Fruit fly (Drosophila melanogaster): ENCODE data around the gene mbf1.
A peak's percentile ranks its signal among the peaks of the same experiment; 100 is the strongest.

Gene mbf1

DNA sequence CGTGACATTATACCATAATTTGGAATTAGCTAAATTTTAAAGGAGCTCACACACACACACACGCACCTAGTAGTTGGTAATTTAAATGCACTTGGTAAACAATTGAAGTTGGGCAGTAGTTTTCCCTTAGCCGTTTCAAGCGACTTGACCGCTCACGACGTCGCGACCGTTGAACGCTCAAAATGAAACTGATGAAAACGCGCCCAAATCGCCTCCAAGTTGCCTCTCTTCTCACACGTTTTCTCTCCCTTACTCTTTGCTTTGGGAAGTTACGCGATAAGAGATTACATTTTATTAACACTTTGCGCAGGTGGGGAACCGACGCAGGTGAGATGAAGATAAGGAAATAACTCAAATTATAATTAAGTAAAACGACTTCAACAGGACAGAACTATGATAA is 2.0 kb upstream of the mbf1 start (continued):
- TF ChIP-seq Bteb2 (GFP tag; optimal IDR thresholded peaks at IDR 0.05), result no peak
- no peak for TF ChIP-seq CG6854 (GFP tag; optimal IDR thresholded peaks at IDR 0.05)
- no peak for TF ChIP-seq Rfx (GFP tag; IDR thresholded peaks at IDR 0.05)
- no peak for TF ChIP-seq gce (GFP tag; IDR thresholded peaks at IDR 0.05)
- no peak for TF ChIP-seq her (GFP tag; optimal IDR thresholded peaks at IDR 0.05)
- no peak for TF ChIP-seq Chrac-16 (GFP tag; optimal IDR thresholded peaks at IDR 0.05)

dm6 chr3L:16573234-16573633 is 1.0 kb upstream of the mbf1 start, which contains the start of gene Mipp1:
Gene Mipp1 (minus strand): TSS chr3L:16573334.
- TF ChIP-seq grn (GFP tag; optimal IDR thresholded peaks at IDR 0.05) (peak; percentile 33), exex (tag; optimal IDR thresholded peaks at IDR 0.05) (peak; percentile 77)

DNA sequence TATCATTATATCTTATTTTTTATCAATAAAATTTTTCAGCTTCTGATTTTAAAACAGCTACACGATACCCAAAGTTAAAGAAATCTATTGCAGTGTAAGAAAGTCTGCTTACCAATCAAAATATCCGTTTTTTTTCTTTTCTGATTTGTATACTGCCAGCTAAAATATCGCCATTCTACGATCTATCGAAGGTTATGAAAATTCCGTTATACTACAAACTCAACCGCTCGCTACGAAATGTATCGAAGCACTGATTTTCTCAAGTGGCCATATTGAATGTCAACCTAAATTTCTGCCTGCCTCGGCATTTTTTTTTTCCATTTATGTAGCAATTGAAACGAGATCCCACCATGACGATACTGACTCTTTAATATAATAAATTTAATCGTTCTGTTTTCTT is 5.8 kb downstream of the mbf1 start, which contains the start of gene nxf2:
TSS of gene nxf2 (minus strand) at position 258 of the 400 bp plus-strand sequence.
- peak; percentile 47 for TF ChIP-seq CG13287 (GFP tag; IDR thresholded peaks at IDR 0.05; ENCODE audit: partially characterized antibody)
- TF ChIP-seq Sry-δ (GFP tag; optimal IDR thresholded peaks at IDR 0.05), result peak; percentile 40
- TF ChIP-seq ewg (GFP tag; optimal IDR thresholded peaks at IDR 0.05), result no peak
- TF ChIP-seq caup (GFP tag; optimal IDR thresholded peaks at IDR 0.05; ENCODE audit: severe bottlenecking), result no peak
- peak; percentile 55 for TF ChIP-seq CG2116 (GFP tag; optimal IDR thresholded peaks at IDR 0.05)
- TF ChIP-seq sc (optimal IDR thresholded peaks at IDR 0.05), result no peak
- TF ChIP-seq sc (GFP tag; optimal IDR thresholded peaks at IDR 0.05), result no peak
- TF ChIP-seq amos (GFP tag; IDR thresholded peaks at IDR 0.05; ENCODE audit: partially characterized antibody), result peak; percentile 65
- TF ChIP-seq so (GFP tag; IDR thresholded peaks at IDR 0.05), result no peak
- peak; percentile 43 for TF ChIP-seq nerfin-1 (tag; optimal IDR thresholded peaks at IDR 0.05)
- no peak for TF ChIP-seq ERR (GFP tag; optimal IDR thresholded peaks at IDR 0.05)
- TF ChIP-seq Neu2 (GFP tag; optimal IDR thresholded peaks at IDR 0.05; ENCODE audit: borderline replicate concordance), result peak; percentile 62
- 0 out of 3 replicates have a peak, but pooled peaks have one; percentile 41 for TF ChIP-seq CG2199 (GFP tag; IDR thresholded peaks at IDR 0.05)
- peak; percentile 76 for TF ChIP-seq CG10267 (tag; optimal IDR thresholded peaks at IDR 0.05)
- TF ChIP-seq Scr (GFP tag; IDR thresholded peaks at IDR 0.05; ENCODE audit: partially characterized antibody), result peak; percentile 66
- TF ChIP-seq bbx (GFP tag; IDR thresholded peaks at IDR 0.05; ENCODE audit: partially characterized antibody), result peak; percentile 68
- 0 out of 3 replicates have a peak, but pooled peaks have one; percentile 6 for TF ChIP-seq mld (GFP tag; IDR thresholded peaks at IDR 0.05; ENCODE audit: partially characterized antibody)
- TF ChIP-seq unc-4 (GFP tag; IDR thresholded peaks at IDR 0.05; ENCODE audit: partially characterized antibody), result peak; percentile 54
- TF ChIP-seq Dref (GFP tag; IDR thresholded peaks at IDR 0.05), result peak; percentile 38; the same call in 1 of the 2 replicates
- no peak for TF ChIP-seq CG6272 (GFP tag; IDR thresholded peaks at IDR 0.05)
- TF ChIP-seq knrl (GFP tag; IDR thresholded peaks at IDR 0.05; ENCODE audit: partially characterized antibody), result peak; percentile 57; the same call in 2 of the 3 replicates
- TF ChIP-seq phol (tag; optimal IDR thresholded peaks at IDR 0.05), result peak; percentile 76
- TF ChIP-seq hbn (GFP tag; IDR thresholded peaks at IDR 0.05; ENCODE audit: partially characterized antibody), result peak; percentile 44; the same call in 1 of the 2 replicates
- 0 out of 3 replicates have a peak, but pooled peaks have one; percentile 28 for TF ChIP-seq HLH4C (GFP tag; IDR thresholded peaks at IDR 0.05; ENCODE audit: partially characterized antibody)
- peak; percentile 55; the same call in 2 of the 3 replicates for TF ChIP-seq CG16813 (GFP tag; IDR thresholded peaks at IDR 0.05; ENCODE audit: partially characterized antibody)
- peak; percentile 59; the same call in 2 of the 4 replicates for TF ChIP-seq Dll (GFP tag; IDR thresholded peaks at IDR 0.05; ENCODE audit: partially characterized antibody)
- TF ChIP-seq CG34224 (GFP tag; IDR thresholded peaks at IDR 0.05; ENCODE audit: partially characterized antibody), result peak; percentile 30; the same call in 1 of the 3 replicates
- peak; percentile 61 for TF ChIP-seq BEAF-32 (GFP tag; optimal IDR thresholded peaks at IDR 0.05)
- no peak for TF ChIP-seq CG4282 (GFP tag; optimal IDR thresholded peaks at IDR 0.05)
- peak; percentile 83 for TF ChIP-seq sens (GFP tag)
- 0 out of 2 replicates have a peak, but pooled peaks have one; percentile 25 for TF ChIP-seq Xrp1 (GFP tag; IDR thresholded peaks at IDR 0.05)
- TF ChIP-seq CG14710 (tag; optimal IDR thresholded peaks at IDR 0.05), result peak; percentile 12
- TF ChIP-seq trem (tag; optimal IDR thresholded peaks at IDR 0.05), result peak; percentile 19
- TF ChIP-seq scrt (GFP tag; optimal IDR thresholded peaks at IDR 0.05), result no peak
- peak; percentile 10 for TF ChIP-seq lbe (GFP tag; optimal IDR thresholded peaks at IDR 0.05)
- TF ChIP-seq Myb (GFP tag; optimal IDR thresholded peaks at IDR 0.05), result peak; percentile 54
- peak; percentile 25 for TF ChIP-seq stwl (tag; optimal IDR thresholded peaks at IDR 0.05)

Measured in whole organism, embryonic.